Worm (Caenorhabditis elegans): Measurements from ENCODE around the gene acbp-4.

DNA sequence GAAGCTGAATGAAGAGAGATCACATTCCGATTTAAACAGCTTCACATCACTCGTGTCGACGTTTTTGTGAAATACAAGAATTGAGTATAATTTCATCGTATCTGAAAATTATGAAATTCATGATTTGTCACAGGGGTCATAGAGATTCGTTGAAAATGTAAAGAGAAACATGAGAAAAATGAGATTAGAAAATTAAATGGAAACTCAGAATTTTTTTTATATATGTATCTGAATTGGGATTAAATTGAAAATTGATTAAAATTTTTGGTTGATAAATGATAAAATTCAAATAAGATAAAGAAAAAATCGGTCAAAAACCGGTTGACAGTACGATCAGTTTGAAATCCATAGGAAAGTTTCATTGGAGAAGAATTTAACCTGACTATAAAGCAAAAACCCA lies 21.4 kb downstream of the acbp-4 start, which contains the start of gene ykt-6:
- TF ChIP-seq mab-5 (tag; optimal IDR thresholded peaks at IDR 0.05), result no peak
- TF ChIP-seq nhr-6 (tag; optimal IDR thresholded peaks at IDR 0.05), result no peak
- TF ChIP-seq ZK546.5 (tag; optimal IDR thresholded peaks at IDR 0.05), result no peak
- no peak for TF ChIP-seq unc-62 (GFP tag; optimal IDR thresholded peaks at IDR 0.05)
- TF ChIP-seq ztf-4 (tag; optimal IDR thresholded peaks at IDR 0.05), result no peak
- TF ChIP-seq nhr-25 (tag; optimal IDR thresholded peaks at IDR 0.05), result no peak
- no peak for TF ChIP-seq mbf-1 (tag; optimal IDR thresholded peaks at IDR 0.05)

Measured in whole organism, L2 larva.